Fruit fly (Drosophila melanogaster) whole organism, embryonic: ENCODE measurements around the gene Lim3.

Experiments
- Adf1 ChIP-seq: fragments of 200-800 bp; sonication (Bioruptor generic); IDR thresholded peaks from 2 replicates; pipeline ENCODE4 v1.3.6; 2022; ENCODE audit warnings: missing biosample characterization, missing genetic modification characterization
- B-H1 ChIP-seq: fragments of 200-800 bp; sonication (Bioruptor generic); IDR thresholded peaks from 3 replicates; pipeline ENCODE4 v1.3.6; 2022; ENCODE audit warnings: missing biosample characterization, missing genetic modification characterization
- B-H2 ChIP-seq: fragments of 200-800 bp; sonication (Bioruptor generic); optimal IDR thresholded peaks from 2 replicates; lab custom pipeline; 2018; ENCODE audit warnings: missing biosample characterization, mild to moderate bottlenecking, missing genetic modification characterization
- Bgb ChIP-seq: fragments of 200-800 bp; sonication (Bioruptor generic); IDR thresholded peaks from 2 replicates; pipeline ENCODE4 v1.3.6; 2022; ENCODE audit warnings: missing biosample characterization, missing genetic modification characterization; ENCODE audit not compliant: partially characterized antibody
- CG10366 ChIP-seq: fragments of 200-800 bp; sonication (Bioruptor generic); IDR thresholded peaks from 2 replicates; pipeline ENCODE4 v1.3.6; 2022; ENCODE audit warnings: missing biosample characterization, missing genetic modification characterization
- CG12155 ChIP-seq: fragments of 200-800 bp; sonication (Bioruptor generic); optimal IDR thresholded peaks from 3 replicates; lab custom pipeline; 2016; ENCODE audit warnings: missing biosample characterization, missing genetic modification characterization
- CG12219 ChIP-seq: fragments of 200-800 bp; sonication (Bioruptor generic); optimal IDR thresholded peaks from 3 replicates; lab custom pipeline; 2018; ENCODE audit warnings: missing biosample characterization, mild to moderate bottlenecking, missing genetic modification characterization
- CG12659 ChIP-seq: fragments of 200-800 bp; sonication (Bioruptor generic); optimal IDR thresholded peaks from 3 replicates; lab custom pipeline; 2017; ENCODE audit warnings: mild to moderate bottlenecking, missing biosample characterization, missing genetic modification reagents, missing genetic modification characterization
- CG12769 ChIP-seq: fragments of 200-800 bp; sonication (Bioruptor generic); optimal IDR thresholded peaks from 2 replicates; lab custom pipeline; 2019; ENCODE audit warnings: missing biosample characterization, mild to moderate bottlenecking, missing genetic modification characterization, moderate library complexity
- CG12942 ChIP-seq: fragments of 200-800 bp; sonication (Bioruptor generic); optimal IDR thresholded peaks from 3 replicates; lab custom pipeline; 2016; ENCODE audit warnings: missing biosample characterization, missing genetic modification characterization
- CG14441 ChIP-seq: fragments of 200-800 bp; sonication (Bioruptor generic); IDR thresholded peaks from 2 replicates; pipeline ENCODE4 v1.3.6; 2022; ENCODE audit warnings: missing biosample characterization, missing genetic modification characterization
- CG14667 ChIP-seq: fragments of 200-800 bp; sonication (Bioruptor generic); IDR thresholded peaks from 2 replicates; pipeline ENCODE4 v1.3.6; 2022; ENCODE audit warnings: missing biosample characterization, missing genetic modification characterization
- CG1529 ChIP-seq: fragments of 200-800 bp; sonication (Bioruptor generic); optimal IDR thresholded peaks from 3 replicates; lab custom pipeline; 2018; ENCODE audit warnings: missing biosample characterization, missing genetic modification characterization
- CG17186 ChIP-seq: fragments of 200-800 bp; sonication (Bioruptor generic); optimal IDR thresholded peaks from 3 replicates; lab custom pipeline; 2017; ENCODE audit warnings: missing biosample characterization, missing genetic modification reagents, missing genetic modification characterization
- CG18011 ChIP-seq: fragments of 200-800 bp; sonication (Bioruptor generic); optimal IDR thresholded peaks from 2 replicates; lab custom pipeline; 2017; ENCODE audit warnings: missing biosample characterization, missing genetic modification characterization, mild to moderate bottlenecking, moderate library complexity, missing genotype
- CG18262 ChIP-seq: fragments of 200-800 bp; optimal IDR thresholded peaks from 3 replicates; lab custom pipeline; 2019; ENCODE audit warnings: missing biosample characterization, mild to moderate bottlenecking, missing genetic modification characterization, moderate library complexity
- CG4360 ChIP-seq: fragments of 200-800 bp; sonication (Bioruptor generic); IDR thresholded peaks from 2 replicates; pipeline ENCODE4 v1.3.6; 2022; ENCODE audit warnings: missing biosample characterization, missing genetic modification characterization
- CG43689 ChIP-seq: fragments of 200-800 bp; sonication (Bioruptor generic); IDR thresholded peaks from 2 replicates; pipeline ENCODE4 v1.3.6; 2022; ENCODE audit warnings: missing biosample characterization, missing genetic modification characterization
- CG6654 ChIP-seq: fragments of 200-800 bp; sonication (Bioruptor generic); optimal IDR thresholded peaks from 2 replicates; lab custom pipeline; 2017; ENCODE audit warnings: missing biosample characterization, mild to moderate bottlenecking, missing genetic modification characterization
- CG8765 ChIP-seq: fragments of 200-800 bp; sonication (Bioruptor generic); IDR thresholded peaks from 2 replicates; pipeline ENCODE4 v1.3.6; 2022; ENCODE audit warnings: missing biosample characterization, missing genetic modification characterization
- Dref ChIP-seq: fragments of 200-800 bp; sonication (Bioruptor generic); IDR thresholded peaks from 2 replicates; pipeline ENCODE4 v1.3.6; 2022; ENCODE audit warnings: missing biosample characterization, missing genetic modification characterization
- Eip74EF ChIP-seq, 2 experiments: fragments of 200-800 bp in 1 of 2; fragments of >200 bp in 1 of 2; sonication (Bioruptor generic) in 1 of 2; optimal IDR thresholded peaks; 2 replicates each; lab custom pipeline; 2017 to 2019; ENCODE audit warnings: missing biosample characterization in 2 of 2, missing genetic modification characterization in 2 of 2, mild to moderate bottlenecking in 1 of 2, moderate library complexity in 1 of 2
- HHEX ChIP-seq: fragments of 200-800 bp; sonication (Bioruptor generic); optimal IDR thresholded peaks from 3 replicates; lab custom pipeline; 2017; ENCODE audit warnings: missing biosample characterization, mild to moderate bottlenecking, missing genetic modification characterization, missing genetic modification reagents
- Lim3 ChIP-seq: fragments of 200-800 bp; sonication (Bioruptor generic); IDR thresholded peaks from 2 replicates; pipeline ENCODE4 v1.3.6; 2022; ENCODE audit warnings: missing biosample characterization, missing genetic modification characterization
- MESR4 ChIP-seq: fragments of 200-800 bp; sonication (Bioruptor generic); optimal IDR thresholded peaks from 2 replicates; lab custom pipeline; 2018; ENCODE audit warnings: missing biosample characterization, mild to moderate bottlenecking, missing genetic modification characterization, moderate library complexity
- Max ChIP-seq: fragments of 200-800 bp; sonication (Bioruptor generic); optimal IDR thresholded peaks from 2 replicates; lab custom pipeline; 2016; ENCODE audit warnings: missing biosample characterization, mild to moderate bottlenecking, missing genetic modification characterization
- Med ChIP-seq: fragments of 200-800 bp; sonication (Bioruptor generic); peaks from one replicate; lab custom pipeline; 2016; ENCODE audit warnings: missing biosample characterization, missing genetic modification characterization, mild to moderate bottlenecking, inconsistent platforms, moderate library complexity
- Meics ChIP-seq: fragments of 200-800 bp; sonication (Bioruptor generic); optimal IDR thresholded peaks from 2 replicates; lab custom pipeline; 2017; ENCODE audit warnings: missing biosample characterization, mild to moderate bottlenecking, missing genetic modification characterization
- Mrtf ChIP-seq: fragments of 200-800 bp; sonication (Bioruptor generic); IDR thresholded peaks from 3 replicates; pipeline ENCODE4 v1.3.6; 2022; ENCODE audit warnings: missing biosample characterization, missing genetic modification characterization
- NK7.1 ChIP-seq: fragments of 200-800 bp; sonication (Bioruptor generic); optimal IDR thresholded peaks from 3 replicates; lab custom pipeline; 2016; ENCODE audit warnings: missing biosample characterization, missing genetic modification characterization
- Nf-YB ChIP-seq: fragments of 200-800 bp; sonication (Bioruptor generic); optimal IDR thresholded peaks from 3 replicates; lab custom pipeline; 2019; ENCODE audit warnings: missing biosample characterization, mild to moderate bottlenecking, missing genetic modification characterization, moderate library complexity
- Spps ChIP-seq: fragments of 200-800 bp; sonication (Bioruptor generic); optimal IDR thresholded peaks from 2 replicates; lab custom pipeline; 2018; ENCODE audit warnings: missing biosample characterization, mild to moderate bottlenecking, missing genetic modification characterization
- chif ChIP-seq, 2 experiments: fragments of 200-800 bp; sonication (Bioruptor generic); optimal IDR thresholded peaks; 3 replicates each; lab custom pipeline; 2016; ENCODE audit warnings: missing biosample characterization in 2 of 2, missing genetic modification characterization in 2 of 2
- chinmo ChIP-seq: fragments of 200-800 bp; sonication (Bioruptor generic); IDR thresholded peaks from 4 replicates; pipeline ENCODE4 v1.3.6; 2022; ENCODE audit warnings: missing biosample characterization, missing genetic modification characterization; ENCODE audit not compliant: partially characterized antibody
- corto ChIP-seq: fragments of 200-800 bp; sonication (Bioruptor generic); optimal IDR thresholded peaks from 2 replicates; lab custom pipeline; 2016; ENCODE audit warnings: missing biosample characterization, mild to moderate bottlenecking, missing genetic modification characterization, moderate library complexity
- fd64A ChIP-seq: fragments of 200-800 bp; sonication (Bioruptor generic); optimal IDR thresholded peaks from 3 replicates; lab custom pipeline; 2018; ENCODE audit warnings: missing biosample characterization, mild to moderate bottlenecking, missing genetic modification characterization
- gt ChIP-seq: fragments of 200-800 bp; sonication (Bioruptor generic); IDR thresholded peaks from 2 replicates; pipeline ENCODE4 v1.3.6; 2022; ENCODE audit warnings: missing biosample characterization, missing genetic modification characterization
- hbn ChIP-seq: fragments of 200-800 bp; sonication (Bioruptor generic); IDR thresholded peaks from 2 replicates; pipeline ENCODE4 v1.3.6; 2022; ENCODE audit warnings: missing biosample characterization, missing genetic modification characterization; ENCODE audit not compliant: partially characterized antibody
- kni ChIP-seq: fragments of 200-800 bp; sonication (Bioruptor generic); optimal IDR thresholded peaks from 3 replicates; lab custom pipeline; 2017; ENCODE audit warnings: mild to moderate bottlenecking, missing biosample characterization, missing genetic modification reagents, missing genetic modification characterization
- lmd ChIP-seq: fragments of 200-800 bp; sonication (Bioruptor generic); IDR thresholded peaks from 2 replicates; pipeline ENCODE4 v1.3.6; 2022; ENCODE audit warnings: missing biosample characterization, missing genetic modification characterization
- lola ChIP-seq, 3 experiments: fragments of >200 bp in 2 of 3; fragments of 200-800 bp in 1 of 3; sonication (Bioruptor generic) in 1 of 3; optimal IDR thresholded peaks; 2 replicates each; lab custom pipeline; 2017 to 2019; ENCODE audit warnings: missing biosample characterization in 3 of 3, missing genetic modification characterization in 3 of 3, mild to moderate bottlenecking in 1 of 3, moderate library complexity in 1 of 3
- maf-S ChIP-seq: fragments of 200-800 bp; sonication (Bioruptor generic); optimal IDR thresholded peaks from 2 replicates; lab custom pipeline; 2016; ENCODE audit warnings: missing biosample characterization, missing genetic modification characterization
- org-1 ChIP-seq: fragments of 200-800 bp; sonication (Bioruptor generic); optimal IDR thresholded peaks from 2 replicates; lab custom pipeline; 2017; ENCODE audit warnings: missing biosample characterization, missing genetic modification characterization
- pfk ChIP-seq: fragments of 200-800 bp; sonication (Bioruptor generic); optimal IDR thresholded peaks from 2 replicates; lab custom pipeline; 2018; ENCODE audit warnings: missing biosample characterization, mild to moderate bottlenecking, missing genetic modification characterization, moderate library complexity
- sd ChIP-seq: fragments of 200-800 bp; sonication (Bioruptor generic); optimal IDR thresholded peaks from 3 replicates; lab custom pipeline; 2018; ENCODE audit warnings: missing biosample characterization, mild to moderate bottlenecking, missing genetic modification characterization, moderate library complexity
- slbo ChIP-seq: fragments of 200-800 bp; sonication (Bioruptor generic); IDR thresholded peaks from 2 replicates; pipeline ENCODE4 v1.3.6; 2022; ENCODE audit warnings: missing biosample characterization, missing genetic modification characterization
- slou ChIP-seq: fragments of 200-800 bp; sonication (Bioruptor generic); optimal IDR thresholded peaks from 3 replicates; lab custom pipeline; 2016; ENCODE audit warnings: missing biosample characterization, missing genetic modification characterization
- sr ChIP-seq: fragments of 200-800 bp; sonication (Bioruptor generic); IDR thresholded peaks from 3 replicates; pipeline ENCODE4 v1.3.6; 2022; ENCODE audit warnings: missing biosample characterization, missing genetic modification characterization
- tx ChIP-seq: fragments of 200-800 bp; sonication (Bioruptor generic); optimal IDR thresholded peaks from 2 replicates; lab custom pipeline; 2016; ENCODE audit warnings: missing biosample characterization, missing genetic modification characterization

Lim3 gene

DNA sequence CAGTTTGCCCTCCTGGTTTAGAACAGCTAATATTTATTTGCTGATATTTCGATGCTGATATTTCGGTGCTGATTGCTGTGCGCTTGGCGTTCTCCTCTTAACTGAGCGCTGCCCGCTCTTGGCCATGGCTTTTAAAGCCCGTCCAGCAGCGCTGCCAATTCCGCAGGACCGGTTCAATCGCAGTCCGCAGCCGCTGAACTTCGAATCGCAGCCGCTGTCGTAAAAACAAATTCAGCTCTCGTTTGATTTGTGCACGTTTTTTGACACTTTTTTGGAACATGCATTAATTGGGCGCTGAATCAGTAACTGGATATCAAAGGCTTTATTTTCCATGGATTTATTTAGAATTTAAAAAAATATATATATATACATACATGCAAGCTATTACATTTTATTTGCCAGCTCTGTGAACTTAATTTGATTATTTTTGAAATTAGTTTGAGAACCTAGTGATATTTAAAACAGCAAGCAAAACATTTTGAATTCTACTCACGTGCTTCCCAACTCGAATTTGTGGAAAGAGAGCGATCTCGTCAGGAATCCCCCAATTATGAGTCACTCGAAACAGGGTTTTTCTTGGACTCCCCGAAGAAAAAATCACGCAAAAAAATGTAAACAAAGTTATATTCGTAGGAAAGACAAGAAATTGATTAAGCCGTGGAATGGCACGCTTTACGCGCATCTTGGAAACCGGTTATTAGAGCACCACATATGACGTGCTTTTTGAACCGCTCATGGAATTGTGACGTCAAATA lies 12.1 kb upstream of the Lim3 start, which contains the start of gene Ddc (continued):
- no peak for TF ChIP-seq CG4360
- TF ChIP-seq slou (GFP tag; lab: Kevin White, UChicago) = no peak
- TF ChIP-seq Bgb (GFP tag; lab: Robert Waterston, UW) = peak; percentile 39
- no peak for TF ChIP-seq B-H1 (GFP tag; lab: Robert Waterston, UW)
- no peak for TF ChIP-seq HHEX (GFP tag; lab: Kevin White, UChicago)
- TF ChIP-seq CG12219 (GFP tag; lab: Kevin White, UChicago) = no peak
- TF ChIP-seq sd (tag; lab: Kevin White, UChicago) = peak; percentile 11
- peak; percentile 25; the same call in 1 of the 2 replicates for TF ChIP-seq slbo (GFP tag; lab: Robert Waterston, UW)
- no peak for TF ChIP-seq CG12942 (GFP tag; lab: Kevin White, UChicago)
- no peak for TF ChIP-seq Eip74EF (GFP tag; optimal IDR thresholded peaks at IDR 0.05; lab: Kevin White, UChicago)
- TF ChIP-seq hbn (GFP tag; lab: Robert Waterston, UW) = no peak
- TF ChIP-seq CG17186 (GFP tag; lab: Kevin White, UChicago) = no peak
- peak; percentile 18 for TF ChIP-seq CG12769 (tag; lab: Kevin White, UChicago)
- TF ChIP-seq CG18262 = no peak
- TF ChIP-seq corto (GFP tag; lab: Kevin White, UChicago) = no peak
- TF ChIP-seq Max (GFP tag; lab: Kevin White, UChicago) = no peak
- TF ChIP-seq Dref (GFP tag; lab: Robert Waterston, UW) = no peak
- TF ChIP-seq chinmo (GFP tag; lab: Robert Waterston, UW) = peak; percentile 83; the same call in 1 of the 4 replicates
- TF ChIP-seq CG14667 (GFP tag; lab: Robert Waterston, UW) = no peak
- no peak for TF ChIP-seq gt (GFP tag; lab: Robert Waterston, UW)
- TF ChIP-seq NK7.1 (GFP tag; lab: Kevin White, UChicago) = no peak
- no peak for TF ChIP-seq CG14441 (GFP tag; lab: Robert Waterston, UW)
- peak; percentile 12; the same call in 1 of the 2 replicates for TF ChIP-seq lmd (GFP tag; lab: Robert Waterston, UW)
- TF ChIP-seq kni (GFP tag; lab: Kevin White, UChicago) = no peak
- TF ChIP-seq Spps (tag; lab: Kevin White, UChicago) = no peak
- no peak for TF ChIP-seq Nf-YB (GFP tag; lab: Kevin White, UChicago)
- no peak for TF ChIP-seq Mrtf (GFP tag; lab: Robert Waterston, UW)
- TF ChIP-seq Adf1 (GFP tag; lab: Robert Waterston, UW) = peak; percentile 76
- TF ChIP-seq sr = no peak
- no peak for TF ChIP-seq CG43689 (GFP tag; lab: Robert Waterston, UW)
- TF ChIP-seq maf-S (GFP tag; lab: Kevin White, UChicago) = no peak
- no peak for TF ChIP-seq Meics (GFP tag; lab: Kevin White, UChicago)
- no peak for TF ChIP-seq CG10366 (GFP tag; lab: Robert Waterston, UW)
- peak; percentile 15 for TF ChIP-seq Med
- no peak for TF ChIP-seq fd64A (GFP tag; lab: Kevin White, UChicago)
- no peak for TF ChIP-seq pfk
- TF ChIP-seq CG18011 (GFP tag; lab: Kevin White, UChicago) = no peak
- no peak for TF ChIP-seq CG8765 (GFP tag; lab: Robert Waterston, UW)
- no peak for TF ChIP-seq lola (GFP tag; optimal IDR thresholded peaks at IDR 0.05; lab: Kevin White, UChicago)
- TF ChIP-seq CG6654 = no peak
- TF ChIP-seq CG12155 (GFP tag; lab: Kevin White, UChicago) = no peak
- peak; percentile 10; the same call in 1 of the 2 replicates for TF ChIP-seq Lim3 (GFP tag; lab: Robert Waterston, UW)
- TF ChIP-seq CG12659 (GFP tag; lab: Kevin White, UChicago) = no peak
- TF ChIP-seq MESR4 = no peak
- TF ChIP-seq tx = no peak
- TF ChIP-seq CG1529 (GFP tag; lab: Kevin White, UChicago) = no peak
- no peak for TF ChIP-seq chif (GFP tag; optimal IDR thresholded peaks at IDR 0.05; lab: Kevin White, UChicago)
- no peak for TF ChIP-seq org-1 (GFP tag; lab: Kevin White, UChicago)
- no peak for TF ChIP-seq B-H2 (GFP tag; lab: Kevin White, UChicago)
